Fruit fly (Drosophila melanogaster) whole organism, embryonic: Measurements from ENCODE around the gene CG18586.

Experiments
- ATbp ChIP-seq: fragments of 200-800 bp; sonication (Bioruptor generic); optimal IDR thresholded peaks from 2 replicates; lab custom pipeline; 2017; ENCODE audit warnings: missing biosample characterization, mild to moderate bottlenecking, missing genetic modification characterization, missing genetic modification reagents
- Atf-2 ChIP-seq: fragments of 200-800 bp; sonication (Bioruptor generic); optimal IDR thresholded peaks from 2 replicates; lab custom pipeline; 2016; ENCODE audit warnings: missing biosample characterization, missing genetic modification characterization
- B-H2 ChIP-seq: fragments of 200-800 bp; sonication (Bioruptor generic); optimal IDR thresholded peaks from 2 replicates; lab custom pipeline; 2018; ENCODE audit warnings: missing biosample characterization, mild to moderate bottlenecking, missing genetic modification characterization
- CG10267 ChIP-seq: fragments of 200-800 bp; sonication (Bioruptor generic); optimal IDR thresholded peaks from 2 replicates; lab custom pipeline; 2018; ENCODE audit warnings: missing biosample characterization, mild to moderate bottlenecking, missing genetic modification characterization, moderate library complexity
- CG12071 ChIP-seq: fragments of 200-800 bp; sonication (Bioruptor generic); optimal IDR thresholded peaks from 3 replicates; lab custom pipeline; 2018; ENCODE audit warnings: missing biosample characterization, mild to moderate bottlenecking, missing genetic modification characterization
- CG1602 ChIP-seq: fragments of 200-800 bp; sonication (Bioruptor generic); optimal IDR thresholded peaks from 3 replicates; lab custom pipeline; 2016; ENCODE audit warnings: missing biosample characterization, missing genetic modification characterization
- CG16815 ChIP-seq: fragments of 200-800 bp; sonication (Bioruptor generic); optimal IDR thresholded peaks from 3 replicates; lab custom pipeline; 2017; ENCODE audit warnings: missing biosample characterization, mild to moderate bottlenecking, missing genetic modification characterization
- CG16863 ChIP-seq: fragments of 200-800 bp; sonication (Bioruptor generic); optimal IDR thresholded peaks from 3 replicates; lab custom pipeline; 2016; ENCODE audit warnings: missing biosample characterization, missing genetic modification characterization
- CG17829 ChIP-seq: fragments of 200-800 bp; optimal IDR thresholded peaks from 2 replicates; lab custom pipeline; 2019; ENCODE audit warnings: missing biosample characterization, mild to moderate bottlenecking, missing genetic modification characterization, moderate library complexity
- CG18619 ChIP-seq: fragments of 200-800 bp; sonication (Bioruptor generic); optimal IDR thresholded peaks from 3 replicates; lab custom pipeline; 2017; ENCODE audit warnings: missing biosample characterization, mild to moderate bottlenecking, missing genetic modification characterization
- CG30403 ChIP-seq: fragments of 200-800 bp; sonication (Bioruptor generic); optimal IDR thresholded peaks from 3 replicates; lab custom pipeline; 2016; ENCODE audit warnings: missing biosample characterization, missing genetic modification characterization
- CG3065 ChIP-seq: fragments of 200-800 bp; sonication (Bioruptor generic); optimal IDR thresholded peaks from 2 replicates; lab custom pipeline; 2016; ENCODE audit warnings: missing biosample characterization, missing genetic modification characterization
- CG32767 ChIP-seq: fragments of 200-800 bp; sonication (Bioruptor generic); IDR thresholded peaks from 2 replicates; pipeline ENCODE4 v1.3.6; 2022; ENCODE audit warnings: missing biosample characterization, missing genetic modification characterization
- CG33557 ChIP-seq: fragments of 200-800 bp; sonication (Bioruptor generic); optimal IDR thresholded peaks from 2 replicates; lab custom pipeline; 2019; ENCODE audit warnings: missing biosample characterization, mild to moderate bottlenecking, missing genetic modification characterization, moderate library complexity
- CG34376 ChIP-seq: fragments of 200-800 bp; sonication (Bioruptor generic); optimal IDR thresholded peaks from 2 replicates; lab custom pipeline; 2018; ENCODE audit warnings: missing biosample characterization, mild to moderate bottlenecking, missing genetic modification characterization
- CG4282 ChIP-seq: fragments of 200-800 bp; sonication (Bioruptor generic); optimal IDR thresholded peaks from 2 replicates; lab custom pipeline; 2016; ENCODE audit warnings: missing biosample characterization, missing genetic modification characterization
- CG4328 ChIP-seq: fragments of 200-800 bp; sonication (Bioruptor generic); optimal IDR thresholded peaks from 3 replicates; lab custom pipeline; 2017; ENCODE audit warnings: missing biosample characterization, missing genetic modification reagents, missing genetic modification characterization
- CG6765 ChIP-seq: fragments of 200-800 bp; sonication (Bioruptor generic); optimal IDR thresholded peaks from 3 replicates; lab custom pipeline; 2017; ENCODE audit warnings: missing biosample characterization, mild to moderate bottlenecking, missing genetic modification characterization
- CG7786 ChIP-seq: fragments of 200-800 bp; sonication (Bioruptor generic); optimal IDR thresholded peaks from 2 replicates; lab custom pipeline; 2016; ENCODE audit warnings: missing biosample characterization, missing genetic modification characterization
- CG8089 ChIP-seq: fragments of 200-800 bp; sonication (Bioruptor generic); optimal IDR thresholded peaks from 3 replicates; lab custom pipeline; 2016; ENCODE audit warnings: missing biosample characterization, missing genetic modification characterization
- CG8281 ChIP-seq: fragments of 200-800 bp; sonication (Bioruptor generic); optimal IDR thresholded peaks from 2 replicates; lab custom pipeline; 2018; ENCODE audit warnings: missing biosample characterization, mild to moderate bottlenecking, missing genetic modification characterization, moderate library complexity
- CkIIα-i1 ChIP-seq: fragments of 200-800 bp; sonication (Bioruptor generic); IDR thresholded peaks from 2 replicates; pipeline ENCODE4 v1.3.6; 2022; ENCODE audit warnings: missing biosample characterization, missing genetic modification characterization
- D ChIP-seq, 2 experiments: fragments of 200-800 bp in 1 of 2; fragments of >200 bp in 1 of 2; sonication (Bioruptor generic) in 1 of 2; optimal IDR thresholded peaks; 2 replicates in 1 of 2; 3 replicates in 1 of 2; lab custom pipeline; 2017; ENCODE audit warnings: mild to moderate bottlenecking in 1 of 2, missing biosample characterization in 1 of 2, missing genetic modification characterization in 1 of 2, missing genetic modification reagents in 1 of 2
- Dek ChIP-seq: fragments of 200-800 bp; sonication (Bioruptor generic); optimal IDR thresholded peaks from 3 replicates; lab custom pipeline; 2019; ENCODE audit warnings: missing biosample characterization, mild to moderate bottlenecking, missing genetic modification characterization, moderate library complexity
- Drgx ChIP-seq: fragments of 200-800 bp; sonication (Bioruptor generic); IDR thresholded peaks from 2 replicates; pipeline ENCODE4 v1.3.6; 2022; ENCODE audit warnings: missing biosample characterization, missing genetic modification characterization
- Gug ChIP-seq: fragments of 200-800 bp; sonication (Bioruptor generic); IDR thresholded peaks from 4 replicates; pipeline ENCODE4 v1.3.6; 2022; ENCODE audit warnings: missing biosample characterization, missing genetic modification characterization
- NC2β ChIP-seq: fragments of 200-800 bp; sonication (Bioruptor generic); optimal IDR thresholded peaks from 2 replicates; lab custom pipeline; 2016; ENCODE audit warnings: missing biosample characterization, missing genetic modification characterization
- Poxn ChIP-seq: fragments of 200-800 bp; sonication (Bioruptor generic); IDR thresholded peaks from 2 replicates; pipeline ENCODE4 v1.3.6; 2022; ENCODE audit warnings: missing biosample characterization, missing genetic modification characterization
- Xbp1 ChIP-seq: fragments of 200-800 bp; sonication (Bioruptor generic); optimal IDR thresholded peaks from 3 replicates; lab custom pipeline; 2016; ENCODE audit warnings: missing biosample characterization, mild to moderate bottlenecking, missing genetic modification characterization
- Xrp1 ChIP-seq: fragments of 200-800 bp; sonication (Bioruptor generic); IDR thresholded peaks from 2 replicates; pipeline ENCODE4 v1.3.6; 2022; ENCODE audit warnings: missing biosample characterization, missing genetic modification characterization
- YL-1 ChIP-seq: fragments of 200-800 bp; sonication (Bioruptor generic); optimal IDR thresholded peaks from 3 replicates; lab custom pipeline; 2017; ENCODE audit warnings: missing biosample characterization, mild to moderate bottlenecking, missing genetic modification characterization
- amos ChIP-seq: fragments of 200-800 bp; sonication (Bioruptor generic); IDR thresholded peaks from 2 replicates; pipeline ENCODE4 v1.3.6; 2022; ENCODE audit warnings: missing biosample characterization, missing genetic modification characterization; ENCODE audit not compliant: partially characterized antibody
- ase ChIP-seq: fragments of 200-800 bp; sonication (Bioruptor generic); IDR thresholded peaks from 3 replicates; pipeline ENCODE4 v1.3.6; 2022; ENCODE audit warnings: missing biosample characterization, missing genetic modification characterization
- az2 ChIP-seq: fragments of 200-800 bp; sonication (Bioruptor generic); optimal IDR thresholded peaks from 3 replicates; lab custom pipeline; 2016; ENCODE audit warnings: missing biosample characterization, missing genetic modification characterization
- bcd ChIP-seq: fragments of 200-800 bp; sonication (Bioruptor generic); optimal IDR thresholded peaks from 2 replicates; lab custom pipeline; 2017; ENCODE audit warnings: missing biosample characterization, mild to moderate bottlenecking, missing genetic modification characterization
- bigmax ChIP-seq: fragments of 200-800 bp; sonication (Bioruptor generic); optimal IDR thresholded peaks from 2 replicates; lab custom pipeline; 2018; ENCODE audit warnings: missing biosample characterization, mild to moderate bottlenecking, missing genetic modification characterization
- dan ChIP-seq: fragments of 200-800 bp; sonication (Bioruptor generic); IDR thresholded peaks from 2 replicates; pipeline ENCODE4 v1.3.6; 2022; ENCODE audit warnings: missing biosample characterization, missing genetic modification characterization
- disco-r ChIP-seq: fragments of 200-800 bp; sonication (Bioruptor generic); optimal IDR thresholded peaks from 2 replicates; lab custom pipeline; 2016; ENCODE audit warnings: missing biosample characterization, missing genetic modification characterization
- fd102C ChIP-seq: fragments of 200-800 bp; sonication (Bioruptor generic); optimal IDR thresholded peaks from 2 replicates; lab custom pipeline; 2018; ENCODE audit warnings: missing biosample characterization, mild to moderate bottlenecking, missing genetic modification characterization, moderate library complexity
- fd96Cb ChIP-seq: fragments of 200-800 bp; sonication (Bioruptor generic); optimal IDR thresholded peaks from 2 replicates; lab custom pipeline; 2018; ENCODE audit warnings: missing biosample characterization, mild to moderate bottlenecking, missing genetic modification characterization, moderate library complexity
- grau ChIP-seq: fragments of 200-800 bp; optimal IDR thresholded peaks from 3 replicates; lab custom pipeline; 2019; ENCODE audit warnings: missing biosample characterization, mild to moderate bottlenecking, missing genetic modification characterization, moderate library complexity
- hb ChIP-seq: fragments of 200-800 bp; sonication (Bioruptor generic); IDR thresholded peaks from 3 replicates; pipeline ENCODE4 v1.3.6; 2022; ENCODE audit warnings: missing biosample characterization, missing genetic modification characterization; ENCODE audit not compliant: partially characterized antibody
- lab ChIP-seq: fragments of 200-800 bp; sonication (Bioruptor generic); optimal IDR thresholded peaks from 3 replicates; lab custom pipeline; 2017; ENCODE audit warnings: missing biosample characterization, missing genetic modification characterization, mild to moderate bottlenecking, moderate library complexity, missing genetic modification reagents
- oc ChIP-seq: fragments of 200-800 bp; sonication (Bioruptor generic); optimal IDR thresholded peaks from 2 replicates; lab custom pipeline; 2018; ENCODE audit warnings: missing biosample characterization, mild to moderate bottlenecking, missing genetic modification characterization, moderate library complexity
- run ChIP-seq: fragments of 200-800 bp; sonication (Bioruptor generic); optimal IDR thresholded peaks from 3 replicates; lab custom pipeline; 2018; ENCODE audit warnings: missing biosample characterization, mild to moderate bottlenecking, missing genetic modification characterization
- stc ChIP-seq: fragments of 200-800 bp; sonication (Bioruptor generic); IDR thresholded peaks from 2 replicates; pipeline ENCODE4 v1.3.6; 2022; ENCODE audit warnings: missing biosample characterization, missing genetic modification characterization
- unpg ChIP-seq: fragments of 200-800 bp; sonication (Bioruptor generic); optimal IDR thresholded peaks from 3 replicates; lab custom pipeline; 2018; ENCODE audit warnings: missing biosample characterization, mild to moderate bottlenecking, missing genetic modification characterization, moderate library complexity
- vnd ChIP-seq: fragments of 200-800 bp; sonication (Bioruptor generic); IDR thresholded peaks from 3 replicates; pipeline ENCODE4 v1.3.6; 2022; ENCODE audit warnings: missing biosample characterization, missing genetic modification characterization; ENCODE audit not compliant: partially characterized antibody

CG18586 gene

DNA sequence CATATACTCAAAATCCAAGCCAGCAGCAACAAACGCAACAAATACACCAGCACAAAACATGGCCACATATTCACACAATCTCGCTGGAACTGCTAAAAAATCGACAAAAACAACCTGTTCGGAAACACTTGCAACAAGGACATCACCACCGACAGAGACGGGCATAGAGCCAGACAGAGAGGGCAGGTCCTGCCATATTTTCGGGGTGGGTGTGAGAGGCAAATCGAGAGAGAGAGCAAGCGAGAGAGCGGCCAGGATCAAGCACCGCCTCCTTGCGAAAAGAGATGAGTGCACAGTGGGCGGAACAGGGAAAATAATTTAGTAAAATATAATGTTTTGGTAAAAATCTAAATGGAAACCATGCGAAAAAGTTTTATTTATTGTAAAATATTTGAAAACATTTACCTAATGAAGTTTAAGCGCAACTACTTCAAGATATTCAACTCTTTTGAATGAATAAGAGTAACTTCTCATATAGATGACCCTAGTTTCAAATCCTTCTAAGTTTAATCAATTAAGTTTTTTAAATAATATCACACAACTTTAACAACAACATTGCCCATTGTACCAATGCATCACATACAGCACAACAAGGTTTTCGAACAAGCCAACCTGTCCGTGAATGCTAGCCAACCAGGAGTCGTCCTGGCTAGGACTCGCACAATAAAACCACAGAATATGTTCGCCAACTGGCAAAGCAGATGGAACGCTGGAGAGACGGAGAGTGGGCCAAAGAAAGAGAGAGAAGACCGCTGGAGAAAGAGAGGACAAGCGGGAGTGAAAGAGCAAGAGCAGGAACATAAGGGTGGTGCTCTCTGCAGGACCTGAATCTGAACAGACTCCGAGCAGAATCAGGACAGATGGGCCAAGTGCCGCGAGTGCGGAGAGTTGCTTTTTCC, 8.4 kb downstream of the CG18586 start (continued):
- no peak for TF ChIP-seq dan
- TF ChIP-seq disco-r, result no peak
- peak; percentile 7 for TF ChIP-seq CG8089 (GFP tag; lab: Kevin White, UChicago)
- TF ChIP-seq grau (tag; lab: Kevin White, UChicago), result no peak
- TF ChIP-seq bigmax (GFP tag; lab: Kevin White, UChicago), result no peak
- peak; percentile 23 for TF ChIP-seq CG4282
- TF ChIP-seq CG12071 (GFP tag; lab: Kevin White, UChicago), result no peak
- peak; percentile 30 for TF ChIP-seq fd102C (GFP tag; lab: Kevin White, UChicago)
- TF ChIP-seq stc, result no peak
- TF ChIP-seq run, result no peak
- TF ChIP-seq CG10267 (tag; lab: Kevin White, UChicago), result no peak
- TF ChIP-seq CG7786 (GFP tag; lab: Kevin White, UChicago), result peak; percentile 57
- peak; percentile 63 for TF ChIP-seq CG1602 (GFP tag; lab: Kevin White, UChicago)
- TF ChIP-seq CG17829 (tag; lab: Kevin White, UChicago), result no peak
- no peak for TF ChIP-seq Dek (tag; lab: Kevin White, UChicago)
- peak; percentile 69 for TF ChIP-seq CG16863 (GFP tag; lab: Kevin White, UChicago)
- no peak for TF ChIP-seq lab (GFP tag; lab: Kevin White, UChicago)
- no peak for TF ChIP-seq CG34376
- TF ChIP-seq Atf-2 (GFP tag; lab: Kevin White, UChicago), result peak; percentile 56
- TF ChIP-seq oc (tag; lab: Kevin White, UChicago), result peak; percentile 7
- no peak for TF ChIP-seq CG4328 (GFP tag; lab: Kevin White, UChicago)
- TF ChIP-seq ATbp, result peak; percentile 59
- TF ChIP-seq fd96Cb, result no peak
- no peak for TF ChIP-seq vnd
- TF ChIP-seq YL-1 (GFP tag; lab: Kevin White, UChicago), result no peak
- TF ChIP-seq Xrp1 (GFP tag; lab: Robert Waterston, UW), result peak; percentile 48; the same call in 1 of the 2 replicates
- no peak for TF ChIP-seq amos
- no peak for TF ChIP-seq Poxn (GFP tag; lab: Robert Waterston, UW)
- TF ChIP-seq NC2β (GFP tag; lab: Kevin White, UChicago), result peak; percentile 59
- TF ChIP-seq B-H2 (GFP tag; lab: Kevin White, UChicago), result no peak
- TF ChIP-seq CG33557 (GFP tag; lab: Kevin White, UChicago), result peak; percentile 33
- peak; percentile 54 for TF ChIP-seq CG18619 (GFP tag; lab: Kevin White, UChicago)
- peak; percentile 16 for TF ChIP-seq bcd (GFP tag; lab: Kevin White, UChicago)
- TF ChIP-seq az2, result peak; percentile 64
- no peak for TF ChIP-seq CG6765 (GFP tag; lab: Kevin White, UChicago)
- peak; percentile 66 for TF ChIP-seq Xbp1 (GFP tag; lab: Kevin White, UChicago)
- TF ChIP-seq Gug (GFP tag; lab: Robert Waterston, UW), result no peak
- TF ChIP-seq unpg (GFP tag; lab: Kevin White, UChicago), result no peak
- TF ChIP-seq CG8281 (tag; lab: Kevin White, UChicago), result no peak
- no peak for TF ChIP-seq Drgx (GFP tag; lab: Robert Waterston, UW)
- TF ChIP-seq CG30403 (GFP tag; lab: Kevin White, UChicago), result peak; percentile 68
- peak; percentile 12 for TF ChIP-seq CG3065 (GFP tag; lab: Kevin White, UChicago)
- TF ChIP-seq CG32767, result peak; percentile 62; the same call in 1 of the 2 replicates
- no peak for TF ChIP-seq D (optimal IDR thresholded peaks at IDR 0.05; lab: Kevin White, UChicago)
- TF ChIP-seq D (GFP tag; optimal IDR thresholded peaks at IDR 0.05; lab: Kevin White, UChicago), result peak; percentile 15
- TF ChIP-seq CG16815 (GFP tag; lab: Kevin White, UChicago), result peak; percentile 45
- no peak for TF ChIP-seq CkIIα-i1
- TF ChIP-seq hb, result no peak
- TF ChIP-seq ase, result no peak
